Worm (Caenorhabditis elegans) whole organism, mixed stage, embryonic: ENCODE measurements around the gene col-147.

Experiments
- ceh-83 ChIP-seq: fragments of 200-800 bp; sonication (Bioruptor generic); optimal IDR thresholded peaks from 2 replicates; lab custom pipeline; 2018; ENCODE audit warnings: mild to moderate bottlenecking, missing genetic modification characterization, missing compliant biosample characterization
- ces-1 ChIP-seq: fragments of 150-350 bp; optimal IDR thresholded peaks from 2 replicates; lab custom pipeline; 2014; ENCODE audit warnings: missing biosample characterization, missing genetic modification reagents, missing genetic modification characterization
- elt-1 ChIP-seq: sonication (generic microtip); optimal IDR thresholded peaks from 2 replicates; lab custom pipeline; 2017; ENCODE audit warnings: missing genetic modification characterization, mild to moderate bottlenecking, missing compliant biosample characterization, antibody characterized with exemption, moderate library complexity, borderline replicate concordance; ENCODE audit not compliant: insufficient read depth
- lsy-2 ChIP-seq: fragments of 150-350 bp; optimal IDR thresholded peaks from 2 replicates; lab custom pipeline; 2014; ENCODE audit warnings: missing biosample characterization, missing genetic modification characterization
- mls-2 ChIP-seq: sonication (generic microtip); optimal IDR thresholded peaks from 2 replicates; lab custom pipeline; 2016; ENCODE audit warnings: mild to moderate bottlenecking, missing genetic modification characterization, moderate library complexity, missing compliant biosample characterization
- nhr-12 ChIP-seq: fragments of 150-350 bp; optimal IDR thresholded peaks from 2 replicates; lab custom pipeline; 2014; ENCODE audit warnings: missing biosample characterization, missing genetic modification characterization
- nhr-237 ChIP-seq: fragments of 150-350 bp; optimal IDR thresholded peaks from 2 replicates; lab custom pipeline; 2014; ENCODE audit warnings: missing biosample characterization, missing genetic modification characterization
- nhr-76 ChIP-seq: sonication (generic microtip); optimal IDR thresholded peaks from 2 replicates; lab custom pipeline; 2017; ENCODE audit warnings: missing biosample characterization, missing genetic modification characterization
- pha-4 ChIP-seq: fragments of 150-350 bp; optimal IDR thresholded peaks from 2 replicates; lab custom pipeline; 2018; ENCODE audit warnings: missing biosample characterization, missing genetic modification reagents, missing genetic modification characterization
- tbx-8 ChIP-seq: fragments of 200-800 bp; sonication (Bioruptor generic); optimal IDR thresholded peaks from 2 replicates; lab custom pipeline; 2018; ENCODE audit warnings: mild to moderate bottlenecking, missing genetic modification characterization, moderate library complexity, missing compliant biosample characterization
- unc-39 ChIP-seq: fragments of 150-350 bp; optimal IDR thresholded peaks from 2 replicates; lab custom pipeline; 2014; ENCODE audit warnings: missing biosample characterization, missing genetic modification characterization
- unc-62 ChIP-seq: fragments of 150-350 bp; optimal IDR thresholded peaks from 2 replicates; lab custom pipeline; 2014; ENCODE audit warnings: missing biosample characterization, missing genetic modification reagents, missing genetic modification characterization

ce11 chrV:9616687-9617086 is 16.5 kb downstream of the col-147 start:
- TF ChIP-seq ces-1 (GFP tag; lab: Kevin White, UChicago) (no peak), lsy-2 (tag; lab: Kevin White, UChicago) (no peak), nhr-12 (no peak), pha-4 (tag; lab: Kevin White, UChicago) (no peak), nhr-237 (no peak), ceh-83 (GFP tag; lab: Kevin White, UChicago) (no peak), unc-39 (tag; lab: Kevin White, UChicago) (no peak), mls-2 (no peak), elt-1 (no peak), unc-62 (GFP tag; lab: Kevin White, UChicago) (no peak), tbx-8 (no peak), nhr-76 (no peak)
